Worm (Caenorhabditis elegans) whole organism, L4/young adult: ENCODE measurements around the gene Y105C5B.18.

Experiments used
- W03F9.2 ChIP-seq: fragments of 150-350 bp; optimal IDR thresholded peaks from 2 replicates; lab custom pipeline; 2014; ENCODE audit warnings: missing biosample characterization, missing genetic modification characterization
- dao-5 ChIP-seq: sonication (generic microtip); optimal IDR thresholded peaks from 2 replicates; lab custom pipeline; 2016; ENCODE audit warnings: missing genotype, missing genetic modification characterization, moderate library complexity, missing compliant biosample characterization

ce11 chrIV:15961069-15961468, 3.3 kb upstream of the Y105C5B.18 start:
- no peak for TF ChIP-seq dao-5 (tag; lab: Kevin White, UChicago)
- no peak for TF ChIP-seq W03F9.2 (tag; lab: Kevin White, UChicago)
